Fruit fly (Drosophila melanogaster): ENCODE measurements around the gene CG7655.
A peak's percentile ranks its signal among the peaks of the same experiment; 100 is the strongest.

dm6 chr3R:17712623-17713521 is 30.4 kb downstream of the CG7655 start:
- TF ChIP-seq CG4496 (GFP tag; IDR thresholded peaks at IDR 0.05) (0 out of 3 replicates have a peak, but pooled peaks have one; percentile 12), rn (GFP tag; IDR thresholded peaks at IDR 0.05) (no peak), CG17806 (tag; optimal IDR thresholded peaks at IDR 0.05) (no peak), Ets98B (GFP tag; IDR thresholded peaks at IDR 0.05) (no peak), EcR (GFP tag; optimal IDR thresholded peaks at IDR 0.05) (peak; percentile 79), Pif1A (GFP tag; optimal IDR thresholded peaks at IDR 0.05) (no peak), CG9948 (tag; optimal IDR thresholded peaks at IDR 0.05) (no peak), fd96Ca (GFP tag; IDR thresholded peaks at IDR 0.05) (no peak), CG32121 (GFP tag; IDR thresholded peaks at IDR 0.05) (no peak), Snoo (tag; optimal IDR thresholded peaks at IDR 0.05) (no peak)
